Worm (Caenorhabditis elegans): ENCODE measurements around the gene aqp-4.
A peak's percentile ranks its signal among the peaks of the same experiment; 100 is the strongest.

aqp-4 gene

DNA sequence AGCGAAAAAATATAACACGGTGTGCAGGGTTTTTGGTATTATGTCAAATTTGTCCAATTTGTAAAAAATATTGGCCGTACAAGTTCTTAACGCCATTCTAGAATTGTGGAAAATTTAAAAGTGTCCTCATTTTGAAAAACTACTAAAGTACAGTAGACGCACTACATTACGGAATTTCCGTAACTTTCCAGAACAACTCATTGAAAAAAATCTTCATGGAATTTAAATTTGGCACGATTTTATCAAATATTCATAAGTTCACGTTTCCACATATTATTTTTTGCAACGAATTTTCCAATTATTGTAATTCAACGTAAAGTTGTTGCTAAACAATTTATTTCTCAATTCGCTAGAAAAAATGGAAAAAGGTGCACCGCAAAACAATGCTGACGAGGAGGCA is 22.4 kb upstream of the aqp-4 start, which contains the start of gene F40F9.3:
Gene F40F9.3, plus strand, starts transcription at position 301 of the 400 bp plus-strand sequence.
- TF ChIP-seq bed-1 (GFP tag; IDR thresholded peaks at IDR 0.05) (no peak), F57A8.1 (GFP tag; optimal IDR thresholded peaks at IDR 0.05) (no peak), Y67H2A.10 (GFP tag; conservative IDR thresholded peaks at IDR 0.05) (no peak), aptf-2 (GFP tag; conservative IDR thresholded peaks at IDR 0.05) (no peak)

DNA sequence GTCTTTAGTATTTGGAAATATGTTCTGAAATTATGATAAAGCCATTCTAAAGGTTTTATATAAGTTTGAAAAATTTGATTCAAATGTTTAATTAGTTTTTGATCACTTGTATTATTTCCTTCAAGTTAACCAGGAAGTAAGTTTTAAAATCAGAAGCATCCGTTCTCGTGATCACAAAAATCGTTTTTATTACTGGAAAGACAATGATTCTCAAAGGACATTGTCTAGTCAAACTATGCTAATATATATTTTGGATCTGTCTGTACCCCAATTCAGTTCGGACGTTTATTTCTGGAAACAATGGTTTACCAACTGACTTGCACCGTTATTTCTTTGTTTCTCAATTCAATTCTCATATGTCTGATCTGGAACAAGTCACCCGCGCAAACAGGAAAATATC is 21.0 kb upstream of the aqp-4 start, which contains the start of gene str-188:
Gene str-188, plus strand, starts transcription at position 301 of the 400 bp plus-strand sequence.
- TF ChIP-seq lsl-1 (GFP tag; optimal IDR thresholded peaks at IDR 0.05) = no peak
- TF ChIP-seq B0261.1 (tag; optimal IDR thresholded peaks at IDR 0.05) = no peak
- TF ChIP-seq sea-2 (GFP tag; IDR thresholded peaks at IDR 0.05) = no peak

DNA sequence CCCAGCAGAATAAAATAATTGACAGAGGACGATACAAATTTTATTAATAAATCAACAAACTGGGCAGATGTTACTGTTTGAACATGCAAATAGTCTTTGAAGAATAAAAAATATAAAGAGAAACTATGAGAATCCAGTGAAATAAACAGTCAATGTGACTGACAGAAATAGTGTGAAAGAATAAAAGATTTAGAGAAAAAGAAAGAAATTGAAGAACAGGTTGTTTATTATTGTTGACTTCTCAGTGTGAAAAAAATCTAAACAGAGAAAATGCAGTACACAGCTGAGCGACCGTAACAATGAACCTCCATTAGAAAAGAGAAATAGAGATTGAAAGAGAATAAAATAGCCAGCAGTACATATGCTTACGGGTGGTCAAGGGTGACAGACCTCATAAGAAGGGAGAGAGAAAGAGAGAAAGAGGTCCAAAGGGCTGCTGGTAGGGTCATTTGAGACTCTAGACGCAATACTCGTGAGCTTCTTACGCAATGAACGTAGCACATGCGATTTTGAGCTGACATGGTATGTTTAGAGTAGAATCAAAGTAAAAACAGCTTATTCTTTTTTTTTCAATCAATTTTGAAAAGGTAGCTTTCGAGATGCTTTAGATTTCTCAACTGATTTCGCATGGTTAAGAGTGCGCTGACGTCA is 13.2 kb upstream of the aqp-4 start, which contains the start of gene slcr-46.3:
Gene slcr-46.3, minus strand, starts transcription at position 86 of the 651 bp plus-strand sequence.
- TF ChIP-seq B0019.2 (GFP tag; conservative IDR thresholded peaks at IDR 0.05) = no peak
- no peak for TF ChIP-seq C06A6.2 (GFP tag; conservative IDR thresholded peaks at IDR 0.05)
- TF ChIP-seq hmg-1.2 (GFP tag; IDR thresholded peaks at IDR 0.05) = peak; percentile 33; the same call in 1 of the 2 replicates
- no peak for TF ChIP-seq nhr-179 (tag; optimal IDR thresholded peaks at IDR 0.05)
- TF ChIP-seq ceh-100 (GFP tag; IDR thresholded peaks at IDR 0.05) = no peak
- TF ChIP-seq pbrm-1 (GFP tag; IDR thresholded peaks at IDR 0.05) = no peak
- TF ChIP-seq nfya-2 (GFP tag; IDR thresholded peaks at IDR 0.05) = no peak

- TF ChIP-seq fkh-3 (tag; optimal IDR thresholded peaks at IDR 0.05) = no peak
- TF ChIP-seq snpc-1.1 (tag; optimal IDR thresholded peaks at IDR 0.05; ENCODE audit: insufficient read depth) = no peak
- TF ChIP-seq F39B2.1 (GFP tag; IDR thresholded peaks at IDR 0.05) = no peak
- peak; percentile 39 for TF ChIP-seq nhr-80 (tag; optimal IDR thresholded peaks at IDR 0.05)
Measured at ce11 chrV:9725719-9726118, 11.6 kb upstream of the aqp-4 start.

DNA sequence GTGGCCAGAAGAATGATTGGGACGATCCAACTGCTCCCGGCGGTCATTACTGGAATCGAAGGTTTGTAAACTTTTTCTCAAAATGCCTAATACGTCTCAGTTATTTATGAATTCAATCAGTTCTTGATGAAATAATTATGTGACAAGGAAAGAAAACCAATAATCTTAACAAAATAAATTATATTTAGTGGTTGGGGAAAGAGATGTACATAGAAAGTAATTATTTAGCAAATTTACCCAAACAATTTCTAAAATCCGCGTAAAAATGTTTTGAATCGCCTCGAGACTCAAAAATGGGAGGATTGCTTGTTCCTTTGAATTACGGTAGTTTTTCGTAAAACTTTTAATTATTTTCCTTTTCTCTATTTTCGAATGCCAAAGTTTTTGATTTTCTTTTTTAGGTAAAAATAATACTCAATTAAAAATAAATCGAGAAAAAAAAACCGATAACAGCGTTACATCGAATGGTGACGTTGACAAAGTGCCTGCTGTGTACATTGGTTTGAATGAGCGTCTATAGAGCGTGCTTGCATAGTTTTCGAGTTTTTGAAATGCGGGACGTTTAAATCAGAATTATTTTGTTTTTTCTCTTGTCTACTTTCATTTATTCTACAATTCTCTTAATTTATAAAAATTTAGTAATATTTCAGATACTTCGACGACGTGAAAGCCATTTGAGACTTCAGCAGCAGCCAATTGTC is 7.7 kb upstream of the aqp-4 start, which contains the start of the genes aagr-3 and drap-1:
Gene aagr-3, minus strand, starts transcription at position 51 of the 701 bp plus-strand sequence.
Gene drap-1, plus strand, starts transcription at position 645 of the 701 bp plus-strand sequence.
- peak; percentile 10 for TF ChIP-seq dpl-1 (GFP tag; optimal IDR thresholded peaks at IDR 0.05)
- TF ChIP-seq efl-1 (GFP tag; optimal IDR thresholded peaks at IDR 0.05) = peak; percentile 3
- no peak for TF ChIP-seq rec-8 (tag; optimal IDR thresholded peaks at IDR 0.05)
- TF ChIP-seq snpc-4 (GFP tag; optimal IDR thresholded peaks at IDR 0.05) = no peak
- peak in 1 of 4 experiments; percentile 8 for TF ChIP-seq snpc-4 (tag; optimal IDR thresholded peaks at IDR 0.05)
- TF ChIP-seq D2030.7 (GFP tag; IDR thresholded peaks at IDR 0.05) = 0 out of 2 replicates have a peak, but pooled peaks have one; percentile 17
- no peak for TF ChIP-seq C17E4.6 (GFP tag; IDR thresholded peaks at IDR 0.05)
- TF ChIP-seq lsl-1 (GFP tag; optimal IDR thresholded peaks at IDR 0.05) = peak; percentile 60
- TF ChIP-seq dox-1 (GFP tag; IDR thresholded peaks at IDR 0.05) = peak; percentile 14; the same call in 1 of the 2 replicates
- peak; percentile 50; the same call in 1 of the 2 replicates for TF ChIP-seq F33H1.4 (GFP tag; IDR thresholded peaks at IDR 0.05)
- TF ChIP-seq attf-5 (GFP tag; optimal IDR thresholded peaks at IDR 0.05) = peak; percentile 61
- TF ChIP-seq pha-4 (tag; optimal IDR thresholded peaks at IDR 0.05) = no peak
- TF ChIP-seq ceh-91 (GFP tag; IDR thresholded peaks at IDR 0.05) = 0 out of 2 replicates have a peak, but pooled peaks have one; percentile 27
- TF ChIP-seq cebp-1 (GFP tag; IDR thresholded peaks at IDR 0.05) = no peak
- TF ChIP-seq cebp-1 (tag; optimal IDR thresholded peaks at IDR 0.05) = peak; percentile 40
- peak; percentile 11 for TF ChIP-seq lin-40 (tag; optimal IDR thresholded peaks at IDR 0.05)
- TF ChIP-seq nhr-179 (tag; optimal IDR thresholded peaks at IDR 0.05) = no peak
- TF ChIP-seq lin-35 (GFP tag; optimal IDR thresholded peaks at IDR 0.05) = no peak
- TF ChIP-seq tbp1 (GFP tag; optimal IDR thresholded peaks at IDR 0.05) = peak; percentile 0
- peak; percentile 66 for TF ChIP-seq nhr-80 (tag; optimal IDR thresholded peaks at IDR 0.05)
- TF ChIP-seq lag-1 (GFP tag; IDR thresholded peaks at IDR 0.05) = no peak
- no peak for TF ChIP-seq F55B11.4 (tag; optimal IDR thresholded peaks at IDR 0.05; ENCODE audit: borderline replicate concordance, insufficient read depth)
- no peak for TF ChIP-seq K12H6.12 (tag; optimal IDR thresholded peaks at IDR 0.05)
- TF ChIP-seq snpc-3.4 (tag; optimal IDR thresholded peaks at IDR 0.05) = peak; percentile 54

All from whole organism, young adult.